Worm (Caenorhabditis elegans): ENCODE results near the gene ints-7.

Gene ints-7

DNA sequence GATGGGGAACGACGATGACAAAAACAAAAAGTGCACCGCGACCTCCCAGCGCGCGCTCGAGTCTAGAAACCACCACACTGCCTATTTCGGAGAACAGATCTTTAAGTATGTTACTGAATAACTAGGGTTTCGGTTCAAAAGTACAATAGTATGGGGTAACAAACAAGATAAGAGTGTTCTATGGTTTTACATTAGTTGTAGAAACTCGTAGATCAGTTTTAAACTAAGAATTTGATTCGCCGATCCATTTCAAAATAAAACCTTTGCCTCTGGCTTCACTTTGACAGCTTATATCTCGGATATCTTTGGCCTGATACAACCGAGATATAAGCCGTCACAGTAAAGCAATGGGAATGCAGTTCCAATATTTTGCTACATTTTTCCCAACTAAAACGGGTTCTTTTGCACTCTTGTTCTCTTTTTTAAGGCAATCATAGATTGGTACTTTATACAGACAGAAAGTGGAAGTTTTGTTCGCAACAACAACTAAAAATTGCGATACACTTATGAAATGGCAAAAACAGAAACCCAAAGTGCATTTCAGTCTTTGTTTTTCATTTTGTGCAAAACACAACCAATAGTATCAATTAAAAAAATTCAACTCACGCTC is 33.8 kb downstream of the ints-7 start:
- peak; percentile 5 for TF ChIP-seq nhr-21 (tag; optimal IDR thresholded peaks at IDR 0.05)
- no peak for TF ChIP-seq elt-1 (tag; optimal IDR thresholded peaks at IDR 0.05)
- no peak for TF ChIP-seq mdl-1 (tag; optimal IDR thresholded peaks at IDR 0.05)
- TF ChIP-seq crh-2 (tag; optimal IDR thresholded peaks at IDR 0.05), result no peak
- TF ChIP-seq sma-9 (GFP tag; optimal IDR thresholded peaks at IDR 0.05), result peak; percentile 27
- no peak for TF ChIP-seq sma-9 (tag; optimal IDR thresholded peaks at IDR 0.05)
- no peak for TF ChIP-seq ama-1 (optimal IDR thresholded peaks at IDR 0.05)
- no peak for TF ChIP-seq nhr-129 (tag; optimal IDR thresholded peaks at IDR 0.05)

DNA sequence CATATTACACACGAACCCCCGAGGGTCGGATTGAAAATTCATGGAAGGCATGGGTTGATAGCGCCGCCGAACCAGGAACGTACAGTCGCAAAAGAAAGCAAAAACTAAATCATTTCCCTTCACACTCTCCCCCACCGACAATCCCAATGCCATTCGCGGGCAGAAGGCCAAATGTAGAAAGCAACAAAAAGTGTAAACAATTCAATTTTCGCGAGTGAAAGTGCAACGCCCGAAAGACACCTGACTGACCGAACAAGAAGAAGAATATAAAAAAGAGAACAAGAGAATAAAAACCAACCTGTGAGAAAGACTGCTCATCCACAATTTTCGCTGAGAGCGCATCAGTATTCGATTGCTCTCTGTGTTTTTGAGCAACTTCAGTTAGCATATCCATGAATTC is 35.1 kb downstream of the ints-7 start:
- TF ChIP-seq nhr-129 (tag; optimal IDR thresholded peaks at IDR 0.05) (peak; percentile 34), dmd-4 (tag; optimal IDR thresholded peaks at IDR 0.05) (no peak), nhr-77 (tag; optimal IDR thresholded peaks at IDR 0.05) (no peak), lin-11 (tag; optimal IDR thresholded peaks at IDR 0.05) (no peak), sem-4 (tag; optimal IDR thresholded peaks at IDR 0.05) (no peak), nhr-10 (tag; optimal IDR thresholded peaks at IDR 0.05) (no peak), mdl-1 (tag; optimal IDR thresholded peaks at IDR 0.05) (no peak), nhr-12 (tag; optimal IDR thresholded peaks at IDR 0.05) (no peak), lin-39 (tag; optimal IDR thresholded peaks at IDR 0.05) (no peak), nhr-23 (tag; optimal IDR thresholded peaks at IDR 0.05) (no peak), ZK546.5 (tag; optimal IDR thresholded peaks at IDR 0.05) (no peak), ztf-11 (tag; optimal IDR thresholded peaks at IDR 0.05) (no peak), ztf-1 (GFP tag; conservative IDR thresholded peaks at IDR 0.05) (no peak), unc-55 (GFP tag; optimal IDR thresholded peaks at IDR 0.05) (no peak), R02D3.7 (tag; optimal IDR thresholded peaks at IDR 0.05) (no peak), mbf-1 (tag; optimal IDR thresholded peaks at IDR 0.05) (no peak), crh-2 (tag; optimal IDR thresholded peaks at IDR 0.05) (peak; percentile 40), egl-27 (tag; optimal IDR thresholded peaks at IDR 0.05) (no peak), elt-3 (tag; optimal IDR thresholded peaks at IDR 0.05) (no peak), alr-1 (tag; optimal IDR thresholded peaks at IDR 0.05) (no peak), peb-1 (tag; optimal IDR thresholded peaks at IDR 0.05) (no peak), sma-3 (GFP tag; optimal IDR thresholded peaks at IDR 0.05) (peak; percentile 47), snpc-4 (tag; optimal IDR thresholded peaks at IDR 0.05) (no peak), nhr-237 (tag; optimal IDR thresholded peaks at IDR 0.05) (no peak), lin-13 (GFP tag; optimal IDR thresholded peaks at IDR 0.05) (peak; percentile 2), C34F6.9 (tag; optimal IDR thresholded peaks at IDR 0.05) (peak; percentile 11), zag-1 (tag; optimal IDR thresholded peaks at IDR 0.05) (no peak), F13H6.1 (tag; optimal IDR thresholded peaks at IDR 0.05) (peak; percentile 16), mab-5 (tag; optimal IDR thresholded peaks at IDR 0.05) (no peak), nhr-21 (tag; optimal IDR thresholded peaks at IDR 0.05) (peak; percentile 12), unc-62 (GFP tag; optimal IDR thresholded peaks at IDR 0.05) (no peak), nhr-11 (tag; optimal IDR thresholded peaks at IDR 0.05) (no peak), nhr-6 (tag; optimal IDR thresholded peaks at IDR 0.05) (no peak), gmeb-1 (tag; optimal IDR thresholded peaks at IDR 0.05) (no peak), unc-39 (tag; optimal IDR thresholded peaks at IDR 0.05) (no peak), blmp-1 (tag; optimal IDR thresholded peaks at IDR 0.05; ENCODE audit: insufficient read depth) (peak; percentile 98), aly-2 (tag; optimal IDR thresholded peaks at IDR 0.05) (no peak), lsy-2 (tag; optimal IDR thresholded peaks at IDR 0.05) (peak in 1 of 2 experiments; percentile 34), fos-1 (tag; optimal IDR thresholded peaks at IDR 0.05) (no peak), sma-9 (GFP tag; optimal IDR thresholded peaks at IDR 0.05) (peak; percentile 64), sma-9 (tag; optimal IDR thresholded peaks at IDR 0.05) (no peak), ztf-4 (tag; optimal IDR thresholded peaks at IDR 0.05) (no peak), skn-1 (tag; optimal IDR thresholded peaks at IDR 0.05) (no peak), nhr-25 (tag; optimal IDR thresholded peaks at IDR 0.05) (peak; percentile 85), ceh-16 (tag; optimal IDR thresholded peaks at IDR 0.05) (no peak), ama-1 (optimal IDR thresholded peaks at IDR 0.05) (peak; percentile 68), Y55F3AM.14 (GFP tag; optimal IDR thresholded peaks at IDR 0.05) (peak; percentile 60), elt-1 (tag; optimal IDR thresholded peaks at IDR 0.05) (no peak), ceh-82 (tag; optimal IDR thresholded peaks at IDR 0.05) (no peak)

All from whole organism, L2 larva.